Fruit fly (Drosophila melanogaster) S2 (cell line): ENCODE measurements around the gene bocks.

Experiments used
- CG8478 ChIP-seq: fragments of >200 bp; optimal IDR thresholded peaks from 2 replicates; lab custom pipeline; 2018
- CTCF ChIP-seq, 2 experiments: fragments of >200 bp; optimal IDR thresholded peaks; 2 replicates each; lab custom pipeline; 2018

dm6 chr3R:9632110-9632921, 41.5 kb upstream of the bocks start:
- TF ChIP-seq CG8478 (lab: Kevin White, UChicago) (no peak), CTCF (optimal IDR thresholded peaks at IDR 0.05; lab: Kevin White, UChicago) (no peak)
